Fruit fly (Drosophila melanogaster): ENCODE data around the gene kibra.

DNA sequence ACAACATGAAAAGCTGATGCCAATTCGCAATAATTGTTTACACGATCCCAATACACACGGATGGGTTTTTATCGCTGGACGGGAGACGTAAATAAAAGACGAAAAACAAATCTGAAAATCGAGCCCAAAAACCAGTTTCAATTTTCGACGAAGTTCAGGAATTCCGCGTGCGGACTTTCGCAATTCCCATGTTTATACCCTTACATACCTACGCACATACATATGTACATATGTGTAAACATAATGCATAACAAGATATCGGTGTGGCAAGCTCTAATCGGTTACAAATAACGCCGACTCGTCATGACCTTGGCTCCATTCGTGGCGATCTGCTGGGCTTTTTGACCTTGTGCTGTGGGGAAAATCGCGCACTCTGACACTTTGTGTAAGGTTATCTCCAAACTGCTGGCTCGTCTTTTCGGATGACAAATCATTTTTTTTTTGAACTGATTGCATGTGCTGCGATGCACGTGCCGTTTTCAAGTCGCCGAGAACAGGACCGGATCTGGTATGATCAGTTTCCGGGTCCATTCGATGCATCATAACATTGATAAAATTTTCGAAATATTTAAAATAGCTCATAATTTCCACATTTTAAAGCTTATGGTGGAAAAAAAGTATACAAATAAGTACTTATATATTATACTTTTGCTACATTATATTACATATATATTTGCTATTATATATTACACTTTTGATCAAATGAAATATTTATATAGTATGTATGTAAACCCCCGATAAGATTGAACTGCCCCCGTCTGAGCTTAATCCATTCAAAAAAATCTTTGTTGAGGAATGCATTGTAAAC, 5.8 kb upstream of the kibra start:
- TF ChIP-seq dsf (GFP tag; optimal IDR thresholded peaks at IDR 0.05; ENCODE audit: borderline replicate concordance) (no peak), sage (GFP tag; optimal IDR thresholded peaks at IDR 0.05) (no peak), br (GFP tag; optimal IDR thresholded peaks at IDR 0.05) (no peak), GATAd (GFP tag; optimal IDR thresholded peaks at IDR 0.05) (no peak), ey (GFP tag; optimal IDR thresholded peaks at IDR 0.05) (no peak), OdsH (GFP tag; optimal IDR thresholded peaks at IDR 0.05) (no peak), sv (GFP tag; optimal IDR thresholded peaks at IDR 0.05) (no peak), Jra (GFP tag; optimal IDR thresholded peaks at IDR 0.05) (no peak), foxo (GFP tag; optimal IDR thresholded peaks at IDR 0.05) (peak in 1 of 2 experiments; percentile 42), h (GFP tag; optimal IDR thresholded peaks at IDR 0.05) (no peak)
